Fruit fly (Drosophila melanogaster): ENCODE data around the gene CG7650.

CG7650 gene

DNA sequence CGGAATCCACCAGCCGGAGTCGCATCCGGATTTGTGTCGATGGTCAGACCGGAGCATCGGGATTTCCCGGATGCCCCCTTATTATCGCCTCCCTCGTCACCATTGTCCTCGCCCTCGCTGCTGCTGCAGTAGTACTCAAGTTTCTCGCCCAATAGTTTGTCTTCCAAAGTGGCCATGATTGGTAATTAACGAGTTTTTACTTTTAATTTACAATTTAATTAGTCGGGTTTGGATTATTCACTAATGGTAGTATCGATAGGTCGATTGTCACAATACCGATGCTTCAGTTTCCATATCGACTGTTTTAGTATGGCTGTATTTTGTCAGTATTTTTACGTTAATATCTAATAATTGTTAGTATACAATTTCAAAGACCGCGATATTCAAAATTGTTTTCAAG, at the start of gene CG7650:
Gene CG7650 (minus strand): TSS at position 278 of the 400 bp plus-strand sequence.
- TF ChIP-seq CG15710 (tag; optimal IDR thresholded peaks at IDR 0.05) (no peak), CG9948 (tag; optimal IDR thresholded peaks at IDR 0.05) (no peak), D1 (tag; optimal IDR thresholded peaks at IDR 0.05) (no peak), CG34367 (tag; optimal IDR thresholded peaks at IDR 0.05) (no peak), CG32121 (GFP tag; IDR thresholded peaks at IDR 0.05) (no peak), CG13204 (GFP tag; optimal IDR thresholded peaks at IDR 0.05) (no peak), CG14655 (GFP tag; optimal IDR thresholded peaks at IDR 0.05) (no peak), CG12605 (GFP tag; IDR thresholded peaks at IDR 0.05) (no peak), CG8159 (tag; optimal IDR thresholded peaks at IDR 0.05) (no peak), fd96Ca (GFP tag; IDR thresholded peaks at IDR 0.05) (no peak), CG8301 (tag; optimal IDR thresholded peaks at IDR 0.05) (no peak), CG4496 (GFP tag; IDR thresholded peaks at IDR 0.05) (no peak), CG10348 (GFP tag; IDR thresholded peaks at IDR 0.05) (no peak), Pif1A (GFP tag; optimal IDR thresholded peaks at IDR 0.05) (no peak), EcR (GFP tag; optimal IDR thresholded peaks at IDR 0.05) (no peak), rn (GFP tag; IDR thresholded peaks at IDR 0.05) (no peak)

DNA sequence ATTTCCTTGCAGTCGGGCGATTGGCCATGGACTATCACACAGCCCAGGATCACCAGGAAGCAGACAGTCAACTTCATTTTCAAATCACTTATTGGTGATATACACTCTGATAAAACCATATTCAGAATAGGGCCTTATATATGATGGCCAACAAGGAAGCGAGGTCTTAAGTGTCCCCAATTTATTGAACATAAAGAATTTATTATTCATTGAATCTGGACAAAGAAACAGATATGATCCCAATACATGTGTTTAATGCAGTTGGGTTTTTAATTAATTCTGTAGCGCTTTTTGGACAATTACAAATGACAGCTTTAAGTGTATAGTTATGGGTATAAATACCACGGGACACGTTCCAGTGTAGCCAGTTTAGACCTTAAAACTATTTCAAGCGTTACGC, 49.2 kb upstream of the CG7650 start, which contains the start of the genes Eig71Eh and Eig71Ei:
Gene Eig71Eh (minus strand): TSS at position 101 of the 400 bp plus-strand sequence.
Gene Eig71Ei (plus strand): TSS at position 367 of the 400 bp plus-strand sequence.
- TF ChIP-seq CG4496 (GFP tag; IDR thresholded peaks at IDR 0.05) (no peak), CG34367 (tag; optimal IDR thresholded peaks at IDR 0.05) (no peak), CG14655 (GFP tag; optimal IDR thresholded peaks at IDR 0.05) (no peak), rn (GFP tag; IDR thresholded peaks at IDR 0.05) (no peak), EcR (GFP tag; optimal IDR thresholded peaks at IDR 0.05) (no peak), CG9948 (tag; optimal IDR thresholded peaks at IDR 0.05) (no peak), CG32121 (GFP tag; IDR thresholded peaks at IDR 0.05) (no peak), Pif1B (GFP tag; optimal IDR thresholded peaks at IDR 0.05) (no peak), gl (tag; optimal IDR thresholded peaks at IDR 0.05) (no peak), Ets98B (GFP tag; IDR thresholded peaks at IDR 0.05) (no peak), Pif1A (GFP tag; optimal IDR thresholded peaks at IDR 0.05) (no peak), CG15710 (tag; optimal IDR thresholded peaks at IDR 0.05) (no peak), CG13204 (GFP tag; optimal IDR thresholded peaks at IDR 0.05) (no peak), fd96Ca (GFP tag; IDR thresholded peaks at IDR 0.05) (no peak), CG8159 (tag; optimal IDR thresholded peaks at IDR 0.05) (no peak), CG17806 (tag; optimal IDR thresholded peaks at IDR 0.05) (no peak), CG10348 (GFP tag; IDR thresholded peaks at IDR 0.05) (no peak), Snoo (tag; optimal IDR thresholded peaks at IDR 0.05) (no peak)

DNA sequence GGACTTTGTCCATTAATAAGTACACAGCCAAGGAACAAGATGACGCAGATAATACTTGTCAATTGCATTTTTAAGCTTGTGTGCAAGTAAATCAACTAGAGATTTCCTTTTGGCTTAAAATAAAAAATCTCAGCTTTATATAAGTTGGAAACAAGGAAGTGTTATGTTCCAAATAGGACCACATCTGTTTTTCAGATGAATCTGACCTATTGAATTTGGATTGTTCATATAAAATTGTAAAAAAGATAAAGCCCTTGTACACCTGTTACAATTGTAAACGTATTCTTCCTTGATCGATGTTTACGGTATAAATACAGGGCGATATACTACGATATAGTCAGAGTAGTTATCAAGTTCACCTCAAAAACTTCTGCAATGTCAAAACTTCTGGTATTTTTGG, 47.1 kb upstream of the CG7650 start, which contains the start of the genes Eig71Ef and Eig71Eg:
Gene Eig71Ef (minus strand): TSS at position 101 of the 400 bp plus-strand sequence.
Gene Eig71Eg (plus strand): TSS at position 339 of the 400 bp plus-strand sequence.
- TF ChIP-seq Snoo (tag; optimal IDR thresholded peaks at IDR 0.05) (no peak), CG34367 (tag; optimal IDR thresholded peaks at IDR 0.05) (no peak), CG10348 (GFP tag; IDR thresholded peaks at IDR 0.05) (no peak), gl (tag; optimal IDR thresholded peaks at IDR 0.05) (no peak), CG15710 (tag; optimal IDR thresholded peaks at IDR 0.05) (no peak), D1 (tag; optimal IDR thresholded peaks at IDR 0.05) (no peak), CG13204 (GFP tag; optimal IDR thresholded peaks at IDR 0.05) (no peak), Ets98B (GFP tag; IDR thresholded peaks at IDR 0.05) (no peak), CG32121 (GFP tag; IDR thresholded peaks at IDR 0.05) (no peak), CG9948 (tag; optimal IDR thresholded peaks at IDR 0.05) (no peak), CG12605 (GFP tag; IDR thresholded peaks at IDR 0.05) (no peak), CG8301 (tag; optimal IDR thresholded peaks at IDR 0.05) (no peak), fd96Ca (GFP tag; IDR thresholded peaks at IDR 0.05) (no peak)

DNA sequence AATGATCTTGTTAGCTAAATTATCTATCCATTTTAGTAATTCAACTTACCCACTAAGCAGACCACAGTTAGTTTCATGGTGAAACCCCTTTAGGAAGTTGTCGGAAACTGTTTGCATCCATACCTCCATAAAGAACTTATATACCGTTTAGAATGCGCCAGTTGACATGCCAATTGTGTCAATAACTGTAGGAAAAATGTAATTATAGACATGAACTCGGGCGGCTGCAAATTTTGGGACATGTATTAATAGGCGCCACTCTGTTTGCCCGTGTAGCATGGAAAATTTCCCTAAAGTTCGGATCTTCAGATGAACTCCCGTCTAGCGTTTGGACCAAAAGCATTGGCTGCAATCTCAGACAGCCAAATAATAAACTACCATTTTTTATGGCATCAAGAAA, 45.7 kb upstream of the CG7650 start, which contains the start of gene Eig71Ee:
Gene Eig71Ee (minus strand): TSS at position 101 of the 400 bp plus-strand sequence.
- TF ChIP-seq CG8159 (tag; optimal IDR thresholded peaks at IDR 0.05) (no peak), CG12605 (GFP tag; IDR thresholded peaks at IDR 0.05) (no peak), CG8301 (tag; optimal IDR thresholded peaks at IDR 0.05) (no peak), D1 (tag; optimal IDR thresholded peaks at IDR 0.05) (no peak), Pif1A (GFP tag; optimal IDR thresholded peaks at IDR 0.05) (no peak), rn (GFP tag; IDR thresholded peaks at IDR 0.05) (no peak), gl (tag; optimal IDR thresholded peaks at IDR 0.05) (no peak), CG13204 (GFP tag; optimal IDR thresholded peaks at IDR 0.05) (no peak), fd96Ca (GFP tag; IDR thresholded peaks at IDR 0.05) (no peak), CG9948 (tag; optimal IDR thresholded peaks at IDR 0.05) (no peak), CG15710 (tag; optimal IDR thresholded peaks at IDR 0.05) (no peak), CG34367 (tag; optimal IDR thresholded peaks at IDR 0.05) (no peak), CG32121 (GFP tag; IDR thresholded peaks at IDR 0.05) (no peak), Snoo (tag; optimal IDR thresholded peaks at IDR 0.05) (no peak), CG10348 (GFP tag; IDR thresholded peaks at IDR 0.05) (no peak), CG14655 (GFP tag; optimal IDR thresholded peaks at IDR 0.05) (no peak), CG4496 (GFP tag; IDR thresholded peaks at IDR 0.05) (no peak), Pif1B (GFP tag; optimal IDR thresholded peaks at IDR 0.05) (no peak), EcR (GFP tag; optimal IDR thresholded peaks at IDR 0.05) (no peak), CG17806 (tag; optimal IDR thresholded peaks at IDR 0.05) (no peak)

DNA sequence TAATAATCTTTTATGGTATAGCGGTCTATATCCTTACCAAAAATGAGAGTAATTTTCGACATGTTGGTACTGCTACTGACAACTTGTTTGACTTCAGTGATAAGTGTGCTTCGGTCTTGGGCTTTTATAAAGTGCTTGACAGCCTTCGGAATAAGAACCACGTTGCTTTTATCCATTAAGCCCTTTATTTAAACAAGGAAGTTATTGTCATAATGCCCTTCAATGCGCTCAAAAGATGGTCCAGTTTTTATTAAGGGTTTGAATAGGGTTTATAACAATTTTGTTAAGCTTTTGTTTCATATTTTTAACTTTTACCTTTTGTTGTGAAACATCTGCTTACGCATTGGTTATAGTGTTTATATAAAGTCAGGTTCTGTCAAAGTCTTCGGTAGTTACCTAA, 42.0 kb upstream of the CG7650 start, which contains the start of the genes Eig71Ec and Eig71Ed:
Gene Eig71Ec (minus strand): TSS at position 101 of the 400 bp plus-strand sequence.
Gene Eig71Ed (plus strand): TSS at position 384 of the 400 bp plus-strand sequence.
- no peak for TF ChIP-seq Ets98B (GFP tag; IDR thresholded peaks at IDR 0.05)
- TF ChIP-seq gl (tag; optimal IDR thresholded peaks at IDR 0.05): no peak
- TF ChIP-seq Snoo (tag; optimal IDR thresholded peaks at IDR 0.05): no peak
- no peak for TF ChIP-seq CG12605 (GFP tag; IDR thresholded peaks at IDR 0.05)
- no peak for TF ChIP-seq CG34367 (tag; optimal IDR thresholded peaks at IDR 0.05)
- no peak for TF ChIP-seq CG10348 (GFP tag; IDR thresholded peaks at IDR 0.05)
- TF ChIP-seq Pif1B (GFP tag; optimal IDR thresholded peaks at IDR 0.05): no peak
- no peak for TF ChIP-seq CG4496 (GFP tag; IDR thresholded peaks at IDR 0.05)
- TF ChIP-seq CG9948 (tag; optimal IDR thresholded peaks at IDR 0.05): no peak
- TF ChIP-seq EcR (GFP tag; optimal IDR thresholded peaks at IDR 0.05): no peak
- TF ChIP-seq CG32121 (GFP tag; IDR thresholded peaks at IDR 0.05): no peak
- no peak for TF ChIP-seq D1 (tag; optimal IDR thresholded peaks at IDR 0.05)
- TF ChIP-seq CG15710 (tag; optimal IDR thresholded peaks at IDR 0.05): no peak
- TF ChIP-seq CG13204 (GFP tag; optimal IDR thresholded peaks at IDR 0.05): no peak
- TF ChIP-seq fd96Ca (GFP tag; IDR thresholded peaks at IDR 0.05): no peak
- no peak for TF ChIP-seq CG17806 (tag; optimal IDR thresholded peaks at IDR 0.05)
- no peak for TF ChIP-seq CG8159 (tag; optimal IDR thresholded peaks at IDR 0.05)
- no peak for TF ChIP-seq Pif1A (GFP tag; optimal IDR thresholded peaks at IDR 0.05)
- no peak for TF ChIP-seq CG8301 (tag; optimal IDR thresholded peaks at IDR 0.05)

Measured in whole organism, pupa.